Worm (Caenorhabditis elegans) whole organism, midembryonic: ENCODE data around the gene Y41D4B.15.
"Not testable (repeated sequence)": the region's sequence is repeated elsewhere in the genome, so short reads cannot be mapped to it uniquely, and the experiment has no call there.

Source experiments
- cog-1 ChIP-seq: sonication (generic microtip); optimal IDR thresholded peaks from 2 replicates; lab custom pipeline; 2016; ENCODE audit warnings: missing genetic modification characterization, missing compliant biosample characterization
- med-1 ChIP-seq: sonication (generic microtip); optimal IDR thresholded peaks from 2 replicates; lab custom pipeline; 2017; ENCODE audit warnings: missing genetic modification characterization, mild to moderate bottlenecking, missing compliant biosample characterization, antibody characterized with exemption, missing genetic modification reagents; ENCODE audit not compliant: insufficient read depth
- ref-1 ChIP-seq: fragments of 200-800 bp; sonication (Bioruptor generic); conservative IDR thresholded peaks from 2 replicates; pipeline ENCODE4 v1.3.6; 2022; ENCODE audit warnings: missing genetic modification reagents, missing genetic modification characterization, missing compliant biosample characterization
- ztf-23 ChIP-seq: fragments of 200-800 bp; sonication (Bioruptor generic); IDR thresholded peaks from 2 replicates; pipeline ENCODE4 v1.3.6; 2022; ENCODE audit warnings: missing genetic modification reagents, missing genetic modification characterization, missing compliant biosample characterization

DNA sequence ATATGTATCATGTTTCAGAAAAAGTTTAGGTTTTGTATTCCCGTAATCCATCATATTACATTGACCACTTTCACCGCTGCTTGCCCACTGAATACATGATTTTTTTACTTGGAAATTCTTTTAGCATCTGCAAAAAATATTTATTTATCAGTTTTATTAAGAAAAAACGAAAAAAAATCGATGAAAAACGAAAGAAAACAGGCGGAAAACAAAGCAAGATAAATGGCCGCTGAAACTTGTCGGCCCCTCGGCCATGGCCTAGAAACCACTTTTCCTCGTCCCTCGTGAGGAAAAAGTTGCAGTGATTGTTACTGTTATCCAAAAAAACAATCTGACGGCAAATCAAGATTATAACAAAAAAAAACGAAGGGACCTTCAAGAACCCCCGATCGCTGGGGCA is 46.1 kb downstream of the Y41D4B.15 start, which contains the start of gene dsl-3:
- TF ChIP-seq ref-1 (GFP tag; lab: Robert Waterston, UW); ztf-23; cog-1 (tag; lab: Kevin White, UChicago); med-1 (GFP tag; lab: Kevin White, UChicago): not testable (repeated sequence)
